Worm (Caenorhabditis elegans): ENCODE measurements around the gene C50B6.7.

Gene C50B6.7

ce11 chrV:13364227-13364626, 39.4 kb upstream of the C50B6.7 start:
- TF ChIP-seq unc-62 (GFP tag; optimal IDR thresholded peaks at IDR 0.05): no peak
- TF ChIP-seq nfya-1 (tag; optimal IDR thresholded peaks at IDR 0.05; ENCODE audit: borderline replicate concordance, insufficient read depth): no peak
- TF ChIP-seq ccch-3 (GFP tag; optimal IDR thresholded peaks at IDR 0.05): no peak
- TF ChIP-seq K11D2.4 (GFP tag; IDR thresholded peaks at IDR 0.05): no peak
- no peak for TF ChIP-seq lir-1 (GFP tag; conservative IDR thresholded peaks at IDR 0.05)
- TF ChIP-seq F23B12.7 (tag; optimal IDR thresholded peaks at IDR 0.05; ENCODE audit: insufficient read depth): no peak

DNA sequence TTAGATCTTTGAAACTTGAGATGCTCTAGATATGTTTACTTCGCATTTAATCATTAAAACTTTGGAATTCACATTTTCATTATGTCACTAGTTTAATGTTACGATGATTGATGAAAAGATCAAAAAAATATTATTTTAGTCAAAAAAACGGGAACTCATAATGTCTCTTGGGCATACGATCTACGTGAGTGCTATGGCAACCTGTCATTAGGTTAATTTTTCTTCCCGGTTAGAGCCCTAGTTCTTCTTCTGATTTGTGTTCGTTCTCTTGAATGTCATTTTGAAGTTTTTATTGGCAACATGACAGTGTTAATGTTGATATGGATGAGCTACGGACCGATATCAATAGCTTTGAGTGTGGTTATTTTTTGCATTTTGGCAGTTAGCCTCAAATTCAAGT, 38.6 kb upstream of the C50B6.7 start, which contains the start of gene srg-46:
Gene srg-46, plus strand, starts transcription at position 301 of the 400 bp plus-strand sequence.
- TF ChIP-seq ztf-28 (GFP tag; IDR thresholded peaks at IDR 0.05) (no peak), repo-1 (tag; optimal IDR thresholded peaks at IDR 0.05) (no peak), B0019.2 (GFP tag; conservative IDR thresholded peaks at IDR 0.05) (no peak), B0035.1 (tag; optimal IDR thresholded peaks at IDR 0.05) (no peak), cebp-1 (GFP tag; IDR thresholded peaks at IDR 0.05) (no peak), cebp-1 (tag; optimal IDR thresholded peaks at IDR 0.05) (no peak), ztf-3 (GFP tag; optimal IDR thresholded peaks at IDR 0.05) (no peak), ztf-18 (tag; optimal IDR thresholded peaks at IDR 0.05) (no peak), F39B2.1 (GFP tag; IDR thresholded peaks at IDR 0.05) (no peak), sdz-38 (tag; optimal IDR thresholded peaks at IDR 0.05) (no peak), ztf-6 (GFP tag; IDR thresholded peaks at IDR 0.05) (no peak), sea-2 (GFP tag; IDR thresholded peaks at IDR 0.05) (no peak), B0336.3 (GFP tag; IDR thresholded peaks at IDR 0.05) (no peak), ama-1 (optimal IDR thresholded peaks at IDR 0.05) (no peak), ama-1 (GFP tag; optimal IDR thresholded peaks at IDR 0.05) (no peak), F52B5.7 (tag; optimal IDR thresholded peaks at IDR 0.05) (no peak), unc-130 (GFP tag; optimal IDR thresholded peaks at IDR 0.05) (no peak), lir-1 (GFP tag; conservative IDR thresholded peaks at IDR 0.05) (no peak), snpc-4 (GFP tag; optimal IDR thresholded peaks at IDR 0.05) (no peak), snpc-4 (tag; optimal IDR thresholded peaks at IDR 0.05) (no peak), ztf-26 (tag; optimal IDR thresholded peaks at IDR 0.05) (no peak)

DNA sequence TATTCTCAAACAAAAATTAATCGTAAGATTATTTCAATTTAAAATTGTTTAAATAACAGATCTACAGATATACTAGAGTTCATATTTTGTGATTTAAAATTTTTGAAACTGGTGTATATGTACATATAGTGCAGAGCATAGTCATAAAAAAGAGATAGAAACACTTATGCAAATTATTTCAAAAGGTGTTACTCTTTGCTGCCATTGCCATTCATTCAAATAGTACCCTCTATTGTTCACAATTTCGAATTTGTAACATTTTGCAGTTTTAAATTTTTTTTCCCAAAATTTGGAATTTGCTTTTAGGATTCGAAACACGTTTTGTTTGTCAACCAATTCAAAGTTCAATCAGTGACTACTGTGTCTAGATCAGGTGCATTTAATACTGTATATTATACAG, 35.5 kb upstream of the C50B6.7 start, which contains the start of gene F32H5.4:
Gene F32H5.4, plus strand, starts transcription at position 301 of the 400 bp plus-strand sequence.
- TF ChIP-seq hrde-1 (tag; optimal IDR thresholded peaks at IDR 0.05; ENCODE audit: borderline replicate concordance) (no peak), Y67H2A.10 (GFP tag; conservative IDR thresholded peaks at IDR 0.05) (no peak), nhr-90 (tag; optimal IDR thresholded peaks at IDR 0.05) (no peak), die-1 (tag; optimal IDR thresholded peaks at IDR 0.05) (no peak), B0336.3 (GFP tag; IDR thresholded peaks at IDR 0.05) (no peak), tlf-1 (GFP tag; optimal IDR thresholded peaks at IDR 0.05) (no peak)

DNA sequence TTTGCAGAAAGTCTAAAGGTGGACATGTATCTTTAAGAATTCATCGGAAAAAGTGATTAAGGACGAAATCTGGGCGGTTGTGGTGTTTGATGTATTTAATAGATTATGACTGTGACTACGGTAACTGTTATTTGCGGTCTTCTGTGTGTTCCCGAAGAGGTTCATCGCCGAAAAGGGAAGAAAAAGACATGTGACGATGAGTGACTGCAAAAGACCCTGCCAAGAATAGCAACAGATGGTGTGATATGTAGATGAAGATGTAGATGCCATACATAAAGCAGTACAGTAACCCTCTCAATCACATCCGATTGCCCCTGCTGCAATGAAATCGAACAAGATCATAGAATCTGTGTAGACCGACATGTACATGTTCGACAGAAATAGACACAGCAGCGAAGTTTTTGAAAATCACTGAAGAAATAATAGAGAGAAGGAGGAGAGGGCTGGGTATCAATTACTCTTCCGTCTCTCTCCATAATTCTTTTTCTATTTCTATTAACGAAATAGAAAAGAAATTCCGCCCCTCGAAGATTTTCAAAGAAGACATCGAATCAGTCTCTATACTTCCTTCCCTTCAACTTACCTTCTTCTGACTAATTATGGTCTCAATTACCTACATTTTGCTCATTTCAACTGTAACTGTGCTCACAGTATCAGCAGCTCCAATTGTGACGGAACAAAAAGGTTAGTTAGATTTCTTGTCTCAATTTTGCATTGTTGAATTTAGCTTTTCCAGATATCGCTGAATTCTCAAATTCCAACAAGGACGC, 34.2 kb upstream of the C50B6.7 start, which contains the start of gene F32H5.3:
Gene F32H5.3, plus strand, starts transcription at position 513 of the 770 bp plus-strand sequence.
- TF ChIP-seq F55B11.4 (tag; optimal IDR thresholded peaks at IDR 0.05; ENCODE audit: borderline replicate concordance, insufficient read depth): no peak
- TF ChIP-seq Y67H2A.10 (GFP tag; conservative IDR thresholded peaks at IDR 0.05): no peak
- no peak for TF ChIP-seq rec-8 (tag; optimal IDR thresholded peaks at IDR 0.05)
- TF ChIP-seq ztf-22 (GFP tag; optimal IDR thresholded peaks at IDR 0.05): no peak
- TF ChIP-seq xnd-1 (tag; optimal IDR thresholded peaks at IDR 0.05): no peak

Data from whole organism, young adult.